Fruit fly (Drosophila melanogaster) whole organism, larva: Measurements from ENCODE around the gene LIMK1.

Experiments
- noc ChIP-seq: fragments of 200-800 bp; sonication (Bioruptor generic); optimal IDR thresholded peaks from 3 replicates; lab custom pipeline; 2019; ENCODE audit warnings: missing biosample characterization, mild to moderate bottlenecking, missing genetic modification characterization, moderate library complexity

LIMK1 gene

dm6 chrX:12578328-12578700 is 13.7 kb downstream of the LIMK1 start:
- no peak for TF ChIP-seq noc

- no peak for TF ChIP-seq noc
These were observed 14.3 kb downstream of the LIMK1 start for dm6 chrX:12577722-12578121.

dm6 chrX:12575827-12576408 is 16.1 kb downstream of the LIMK1 start:
- no peak for TF ChIP-seq noc

- no peak for TF ChIP-seq noc
These were observed 16.6 kb downstream of the LIMK1 start for dm6 chrX:12575292-12575826.

dm6 chrX:12574666-12575202 is 17.3 kb downstream of the LIMK1 start:
- peak; percentile 17 for TF ChIP-seq noc

- no peak for TF ChIP-seq noc
These were observed 23.6 kb downstream of the LIMK1 start, which contains the start of gene hwt for dm6 chrX:12568292-12568923. TSS of gene hwt (minus strand) at chrX:12568452.

dm6 chrX:12567663-12568062 is 24.3 kb downstream of the LIMK1 start:
- peak; percentile 52 for TF ChIP-seq noc

- no peak for TF ChIP-seq noc
These were observed 39.2 kb downstream of the LIMK1 start, which contains the start of gene Cpr11B for dm6 chrX:12552824-12553223. TSS of gene Cpr11B (plus strand) at chrX:12553124.

dm6 chrX:12547657-12548056 is 44.3 kb downstream of the LIMK1 start:
- no peak for TF ChIP-seq noc

dm6 chrX:12546857-12547606 is 45.0 kb downstream of the LIMK1 start:
- TF ChIP-seq noc, result no peak

- TF ChIP-seq noc, result no peak
These were observed 45.9 kb downstream of the LIMK1 start for dm6 chrX:12546119-12546518.

- TF ChIP-seq noc, result no peak
These were observed 51.2 kb downstream of the LIMK1 start for dm6 chrX:12540770-12541169.

dm6 chrX:12539215-12539614 is 52.8 kb downstream of the LIMK1 start:
- TF ChIP-seq noc, result no peak
